Fruit fly (Drosophila melanogaster) whole organism, embryonic: ENCODE measurements around the gene CheB38b.

Experiments used
- Asciz ChIP-seq: fragments of 200-800 bp; sonication (Bioruptor generic); optimal IDR thresholded peaks from 2 replicates; lab custom pipeline; 2017; ENCODE audit warnings: missing biosample characterization, mild to moderate bottlenecking, missing genetic modification characterization, missing genetic modification reagents
- Blimp-1 ChIP-seq: fragments of 200-800 bp; sonication (Bioruptor generic); optimal IDR thresholded peaks from 3 replicates; lab custom pipeline; 2018; ENCODE audit warnings: missing biosample characterization, missing genetic modification characterization, mild to moderate bottlenecking, moderate library complexity, missing genetic modification reagents
- CG1024 ChIP-seq: fragments of 200-800 bp; sonication (Bioruptor generic); IDR thresholded peaks from 2 replicates; pipeline ENCODE4 v1.3.6; 2022; ENCODE audit warnings: missing biosample characterization, missing genetic modification characterization
- CG12219 ChIP-seq: fragments of 200-800 bp; sonication (Bioruptor generic); optimal IDR thresholded peaks from 3 replicates; lab custom pipeline; 2018; ENCODE audit warnings: missing biosample characterization, mild to moderate bottlenecking, missing genetic modification characterization
- CG14860 ChIP-seq: fragments of 200-800 bp; sonication (Bioruptor generic); IDR thresholded peaks from 3 replicates; pipeline ENCODE4 v1.3.6; 2022; ENCODE audit warnings: missing biosample characterization, missing genetic modification characterization; ENCODE audit not compliant: partially characterized antibody
- CG15011 ChIP-seq: fragments of 200-800 bp; sonication (Bioruptor generic); optimal IDR thresholded peaks from 3 replicates; lab custom pipeline; 2018; ENCODE audit warnings: missing biosample characterization, mild to moderate bottlenecking, missing genetic modification characterization
- CG15479 ChIP-seq: fragments of 200-800 bp; sonication (Bioruptor generic); optimal IDR thresholded peaks from 3 replicates; lab custom pipeline; 2019; ENCODE audit warnings: missing biosample characterization, mild to moderate bottlenecking, missing genetic modification characterization, moderate library complexity
- CG1602 ChIP-seq: fragments of 200-800 bp; sonication (Bioruptor generic); optimal IDR thresholded peaks from 3 replicates; lab custom pipeline; 2016; ENCODE audit warnings: missing biosample characterization, missing genetic modification characterization
- CG16863 ChIP-seq: fragments of 200-800 bp; sonication (Bioruptor generic); optimal IDR thresholded peaks from 3 replicates; lab custom pipeline; 2016; ENCODE audit warnings: missing biosample characterization, missing genetic modification characterization
- CG18011 ChIP-seq: fragments of 200-800 bp; sonication (Bioruptor generic); optimal IDR thresholded peaks from 2 replicates; lab custom pipeline; 2017; ENCODE audit warnings: missing biosample characterization, missing genetic modification characterization, mild to moderate bottlenecking, moderate library complexity, missing genotype
- CG18619 ChIP-seq: fragments of 200-800 bp; sonication (Bioruptor generic); optimal IDR thresholded peaks from 3 replicates; lab custom pipeline; 2017; ENCODE audit warnings: missing biosample characterization, mild to moderate bottlenecking, missing genetic modification characterization
- CG2129 ChIP-seq: fragments of 200-800 bp; sonication (Bioruptor generic); IDR thresholded peaks from 2 replicates; pipeline ENCODE4 v1.3.6; 2022; ENCODE audit warnings: missing biosample characterization, missing genetic modification characterization; ENCODE audit not compliant: partially characterized antibody
- CG30020 ChIP-seq: fragments of 200-800 bp; optimal IDR thresholded peaks from 2 replicates; lab custom pipeline; 2019; ENCODE audit warnings: missing biosample characterization, mild to moderate bottlenecking, missing genetic modification characterization, moderate library complexity
- CG31441 ChIP-seq: fragments of 200-800 bp; sonication (Bioruptor generic); IDR thresholded peaks from 2 replicates; pipeline ENCODE4 v1.3.6; 2022; ENCODE audit warnings: missing biosample characterization, missing genetic modification characterization
- CG32532 ChIP-seq: fragments of 200-800 bp; sonication (Bioruptor generic); IDR thresholded peaks from 2 replicates; pipeline ENCODE4 v1.3.6; 2022; ENCODE audit warnings: missing biosample characterization, missing genetic modification characterization
- CG3281 ChIP-seq: fragments of 200-800 bp; sonication (Bioruptor generic); optimal IDR thresholded peaks from 3 replicates; lab custom pipeline; 2017; ENCODE audit warnings: missing biosample characterization, mild to moderate bottlenecking, missing genetic modification characterization
- CG34376 ChIP-seq: fragments of 200-800 bp; sonication (Bioruptor generic); optimal IDR thresholded peaks from 2 replicates; lab custom pipeline; 2018; ENCODE audit warnings: missing biosample characterization, mild to moderate bottlenecking, missing genetic modification characterization
- CG34422 ChIP-seq: fragments of 200-800 bp; sonication (Bioruptor generic); IDR thresholded peaks from 3 replicates; pipeline ENCODE4 v1.3.6; 2022; ENCODE audit warnings: missing biosample characterization, missing genetic modification characterization
- CG4404 ChIP-seq: fragments of 200-800 bp; sonication (Bioruptor generic); IDR thresholded peaks from 2 replicates; pipeline ENCODE4 v1.3.6; 2022; ENCODE audit warnings: missing biosample characterization, missing genetic modification characterization
- CG5180 ChIP-seq: fragments of 200-800 bp; sonication (Bioruptor generic); optimal IDR thresholded peaks from 3 replicates; lab custom pipeline; 2017; ENCODE audit warnings: missing biosample characterization, missing genetic modification characterization, mild to moderate bottlenecking, moderate library complexity, missing genetic modification reagents
- CG6272 ChIP-seq: fragments of 200-800 bp; sonication (Bioruptor generic); IDR thresholded peaks from 2 replicates; pipeline ENCODE4 v1.3.6; 2022; ENCODE audit warnings: missing biosample characterization, missing genetic modification characterization
- CG9437 ChIP-seq: fragments of 200-800 bp; sonication (Bioruptor generic); optimal IDR thresholded peaks from 2 replicates; lab custom pipeline; 2018; ENCODE audit warnings: missing biosample characterization, mild to moderate bottlenecking, missing genetic modification characterization
- CG9797 ChIP-seq: fragments of 200-800 bp; sonication (Bioruptor generic); optimal IDR thresholded peaks from 3 replicates; lab custom pipeline; 2018; ENCODE audit warnings: missing biosample characterization, mild to moderate bottlenecking, missing genetic modification characterization
- CkIIα-i1 ChIP-seq: fragments of 200-800 bp; sonication (Bioruptor generic); IDR thresholded peaks from 2 replicates; pipeline ENCODE4 v1.3.6; 2022; ENCODE audit warnings: missing biosample characterization, missing genetic modification characterization
- Dfd ChIP-seq, 2 experiments: fragments of >200 bp; optimal IDR thresholded peaks; 2 replicates each; lab custom pipeline; 2017; ENCODE audit warnings: missing biosample characterization in 2 of 2, missing genetic modification characterization in 2 of 2
- Dip3 ChIP-seq: fragments of 200-800 bp; sonication (Bioruptor generic); optimal IDR thresholded peaks from 3 replicates; lab custom pipeline; 2016; ENCODE audit warnings: missing biosample characterization, missing genetic modification characterization
- Doc3 ChIP-seq: fragments of 200-800 bp; sonication (Bioruptor generic); IDR thresholded peaks from 3 replicates; pipeline ENCODE4 v1.3.6; 2022; ENCODE audit warnings: missing biosample characterization, missing genetic modification characterization; ENCODE audit not compliant: partially characterized antibody
- GATAe ChIP-seq: fragments of 200-800 bp; sonication (Bioruptor generic); conservative IDR thresholded peaks from 2 replicates; pipeline ENCODE4 v1.3.6; 2022; ENCODE audit warnings: missing biosample characterization, missing genetic modification characterization
- Gug ChIP-seq: fragments of 200-800 bp; sonication (Bioruptor generic); IDR thresholded peaks from 4 replicates; pipeline ENCODE4 v1.3.6; 2022; ENCODE audit warnings: missing biosample characterization, missing genetic modification characterization
- HHEX ChIP-seq: fragments of 200-800 bp; sonication (Bioruptor generic); optimal IDR thresholded peaks from 3 replicates; lab custom pipeline; 2017; ENCODE audit warnings: missing biosample characterization, mild to moderate bottlenecking, missing genetic modification characterization, missing genetic modification reagents
- Kr ChIP-seq: fragments of 200-800 bp; sonication (Bioruptor generic); optimal IDR thresholded peaks from 2 replicates; lab custom pipeline; 2017; ENCODE audit warnings: missing biosample characterization, mild to moderate bottlenecking, missing genetic modification characterization
- NK7.1 ChIP-seq: fragments of 200-800 bp; sonication (Bioruptor generic); optimal IDR thresholded peaks from 3 replicates; lab custom pipeline; 2016; ENCODE audit warnings: missing biosample characterization, missing genetic modification characterization
- Trl ChIP-seq, 3 experiments: fragments of >200 bp in 2 of 3; fragments of 200-800 bp in 1 of 3; sonication (Bioruptor generic) in 1 of 3; optimal IDR thresholded peaks; 2 replicates in 1 of 3; 3 replicates in 2 of 3; lab custom pipeline; 2016 to 2017; ENCODE audit warnings: missing biosample characterization in 1 of 3, missing genetic modification characterization in 1 of 3
- Usf ChIP-seq: fragments of 200-800 bp; sonication (Bioruptor generic); optimal IDR thresholded peaks from 2 replicates; lab custom pipeline; 2017; ENCODE audit warnings: missing genotype, missing biosample characterization, missing genetic modification characterization
- az2 ChIP-seq: fragments of 200-800 bp; sonication (Bioruptor generic); optimal IDR thresholded peaks from 3 replicates; lab custom pipeline; 2016; ENCODE audit warnings: missing biosample characterization, missing genetic modification characterization
- disco-r ChIP-seq: fragments of 200-800 bp; sonication (Bioruptor generic); optimal IDR thresholded peaks from 2 replicates; lab custom pipeline; 2016; ENCODE audit warnings: missing biosample characterization, missing genetic modification characterization
- dm ChIP-seq: fragments of 200-800 bp; sonication (Bioruptor generic); optimal IDR thresholded peaks from 3 replicates; lab custom pipeline; 2016; ENCODE audit warnings: missing biosample characterization, missing genetic modification characterization
- dmrt99B ChIP-seq: fragments of 200-800 bp; sonication (Bioruptor generic); optimal IDR thresholded peaks from 2 replicates; lab custom pipeline; 2018; ENCODE audit warnings: missing biosample characterization, mild to moderate bottlenecking, missing genetic modification characterization, moderate library complexity
- dpn ChIP-seq, 2 experiments: fragments of 200-800 bp; sonication (Bioruptor generic); optimal IDR thresholded peaks; 3 replicates each; lab custom pipeline; 2016; ENCODE audit warnings: missing biosample characterization in 2 of 2, missing genetic modification characterization in 2 of 2
- gcm2 ChIP-seq: fragments of 200-800 bp; sonication (Bioruptor generic); optimal IDR thresholded peaks from 2 replicates; lab custom pipeline; 2016; ENCODE audit warnings: missing biosample characterization, missing genetic modification characterization
- grau ChIP-seq: fragments of 200-800 bp; optimal IDR thresholded peaks from 3 replicates; lab custom pipeline; 2019; ENCODE audit warnings: missing biosample characterization, mild to moderate bottlenecking, missing genetic modification characterization, moderate library complexity
- lab ChIP-seq: fragments of 200-800 bp; sonication (Bioruptor generic); optimal IDR thresholded peaks from 3 replicates; lab custom pipeline; 2017; ENCODE audit warnings: missing biosample characterization, missing genetic modification characterization, mild to moderate bottlenecking, moderate library complexity, missing genetic modification reagents
- lmd ChIP-seq: fragments of 200-800 bp; sonication (Bioruptor generic); IDR thresholded peaks from 2 replicates; pipeline ENCODE4 v1.3.6; 2022; ENCODE audit warnings: missing biosample characterization, missing genetic modification characterization
- nerfin-1 ChIP-seq: fragments of 200-800 bp; sonication (Bioruptor generic); optimal IDR thresholded peaks from 3 replicates; lab custom pipeline; 2019; ENCODE audit warnings: missing biosample characterization, mild to moderate bottlenecking, missing genetic modification characterization, moderate library complexity
- p53 ChIP-seq: fragments of 200-800 bp; sonication (Bioruptor generic); optimal IDR thresholded peaks from 2 replicates; lab custom pipeline; 2016; ENCODE audit warnings: missing biosample characterization, missing genetic modification characterization
- pb ChIP-seq: fragments of 200-800 bp; sonication (Bioruptor generic); optimal IDR thresholded peaks from 3 replicates; lab custom pipeline; 2016; ENCODE audit warnings: missing biosample characterization, missing genetic modification characterization
- pum ChIP-seq: fragments of 200-800 bp; sonication (Bioruptor generic); optimal IDR thresholded peaks from 2 replicates; lab custom pipeline; 2016; ENCODE audit warnings: missing biosample characterization, missing genetic modification characterization
- ssp ChIP-seq: fragments of 200-800 bp; sonication (Bioruptor generic); IDR thresholded peaks from 2 replicates; pipeline ENCODE4 v1.3.6; 2022; ENCODE audit warnings: missing biosample characterization, missing genetic modification characterization
- zfh1 ChIP-seq: fragments of 200-800 bp; sonication (Bioruptor generic); IDR thresholded peaks from 3 replicates; pipeline ENCODE4 v1.3.6; 2022; ENCODE audit warnings: missing biosample characterization, missing genetic modification characterization

CheB38b gene

DNA sequence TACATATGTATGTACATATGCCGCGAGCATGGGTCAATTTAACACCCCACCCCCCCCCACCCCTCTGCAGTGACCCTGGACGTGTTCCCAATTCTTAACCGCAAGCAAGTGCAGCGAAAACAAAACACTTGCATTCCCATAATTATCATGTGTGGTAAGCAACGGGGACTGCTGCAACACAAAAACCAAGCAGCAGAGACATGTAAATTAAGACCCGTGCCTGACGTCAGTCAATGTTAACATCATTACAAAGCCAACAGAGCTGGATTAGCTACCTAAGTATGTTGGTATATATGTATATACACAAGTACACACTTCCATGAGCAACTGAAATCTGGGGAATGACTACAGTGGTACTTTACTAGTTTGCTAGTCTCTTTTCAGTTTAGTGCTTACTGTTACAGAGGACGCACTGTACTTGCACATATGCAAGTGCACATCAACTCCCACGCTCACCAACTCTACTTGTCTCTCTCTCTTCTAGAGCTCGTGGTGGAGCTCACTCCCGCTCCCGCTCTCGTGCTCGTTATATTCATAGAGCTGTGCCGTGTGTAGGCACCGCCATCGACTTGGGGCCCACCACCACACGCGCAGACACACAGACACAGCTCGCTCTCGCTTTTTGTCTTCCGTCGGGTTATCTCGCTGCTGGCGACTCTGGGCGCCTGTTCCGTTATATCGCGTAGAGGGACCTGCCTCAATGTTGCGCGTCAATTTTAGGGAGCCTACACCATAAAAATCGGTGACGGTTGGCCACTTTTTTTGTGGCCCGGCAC, 4.4 kb upstream of the CheB38b start (continued):
- TF ChIP-seq p53 (GFP tag; lab: Kevin White, UChicago), result no peak
- TF ChIP-seq Doc3 (GFP tag; lab: Robert Waterston, UW), result peak; percentile 55; the same call in 2 of the 3 replicates
- TF ChIP-seq Dip3, result no peak
- no peak for TF ChIP-seq CG15011 (GFP tag; lab: Kevin White, UChicago)
- no peak for TF ChIP-seq CG4404 (GFP tag; lab: Robert Waterston, UW)
- TF ChIP-seq dpn (GFP tag; optimal IDR thresholded peaks at IDR 0.05; lab: Kevin White, UChicago), result no peak
- TF ChIP-seq CG14860 (GFP tag; lab: Robert Waterston, UW), result no peak
- no peak for TF ChIP-seq CG5180 (GFP tag; lab: Kevin White, UChicago)
- peak; percentile 39 for TF ChIP-seq CG34376 (GFP tag; lab: Kevin White, UChicago)
- no peak for TF ChIP-seq CG12219 (GFP tag; lab: Kevin White, UChicago)
- TF ChIP-seq Trl (optimal IDR thresholded peaks at IDR 0.05; lab: Kevin White, UChicago), result peak; percentile 84 to 90
- no peak for TF ChIP-seq Trl (GFP tag; optimal IDR thresholded peaks at IDR 0.05; lab: Kevin White, UChicago)
- TF ChIP-seq NK7.1, result no peak
- peak; percentile 56 for TF ChIP-seq CG32532 (GFP tag; lab: Robert Waterston, UW)
- TF ChIP-seq CG2129 (GFP tag; lab: Robert Waterston, UW), result no peak
- TF ChIP-seq CG9437 (GFP tag; lab: Kevin White, UChicago), result no peak
- TF ChIP-seq az2 (GFP tag; lab: Kevin White, UChicago), result no peak
- TF ChIP-seq CG1602 (GFP tag; lab: Kevin White, UChicago), result no peak
- no peak for TF ChIP-seq gcm2
- TF ChIP-seq Usf, result no peak
- peak; percentile 63 for TF ChIP-seq Blimp-1 (GFP tag; lab: Kevin White, UChicago)
- TF ChIP-seq CG9797 (GFP tag; lab: Kevin White, UChicago), result no peak
- no peak for TF ChIP-seq HHEX
- TF ChIP-seq GATAe, result no peak
- TF ChIP-seq CG6272, result no peak
- no peak for TF ChIP-seq disco-r (GFP tag; lab: Kevin White, UChicago)
- TF ChIP-seq dmrt99B (tag; lab: Kevin White, UChicago), result no peak
- TF ChIP-seq Kr (GFP tag; lab: Kevin White, UChicago), result peak; percentile 50
- TF ChIP-seq Asciz, result no peak
- no peak; the same call in 2 of the 3 replicates for TF ChIP-seq zfh1 (GFP tag; lab: Robert Waterston, UW)
- TF ChIP-seq Dfd (GFP tag; optimal IDR thresholded peaks at IDR 0.05; lab: Kevin White, UChicago), result no peak
- no peak for TF ChIP-seq CG18619 (GFP tag; lab: Kevin White, UChicago)
- TF ChIP-seq ssp, result no peak
- no peak for TF ChIP-seq CG16863
- no peak for TF ChIP-seq lab (GFP tag; lab: Kevin White, UChicago)
- TF ChIP-seq pb (GFP tag; lab: Kevin White, UChicago), result no peak
- no peak for TF ChIP-seq CG15479
- no peak for TF ChIP-seq pum (GFP tag; lab: Kevin White, UChicago)
- TF ChIP-seq CG34422, result peak; percentile 40; the same call in 1 of the 3 replicates
- no peak for TF ChIP-seq Gug (GFP tag; lab: Robert Waterston, UW)
- peak; percentile 67 for TF ChIP-seq grau (tag; lab: Kevin White, UChicago)
- TF ChIP-seq CG1024 (GFP tag; lab: Robert Waterston, UW), result no peak
- TF ChIP-seq lmd, result no peak
- peak; percentile 27; the same call in 1 of the 2 replicates for TF ChIP-seq CG31441 (GFP tag; lab: Robert Waterston, UW)
- no peak for TF ChIP-seq CG30020
- TF ChIP-seq dm (GFP tag; lab: Kevin White, UChicago), result no peak
- no peak for TF ChIP-seq CG18011 (GFP tag; lab: Kevin White, UChicago)
- TF ChIP-seq CG3281 (GFP tag; lab: Kevin White, UChicago), result no peak
- no peak for TF ChIP-seq CkIIα-i1 (GFP tag; lab: Robert Waterston, UW)
- no peak for TF ChIP-seq nerfin-1 (tag; lab: Kevin White, UChicago)
